Fruit fly (Drosophila melanogaster) whole organism, embryonic: ENCODE results near the gene CG17029.

Experiments
- Aef1 ChIP-seq: fragments of 200-800 bp; sonication (Bioruptor generic); IDR thresholded peaks from 3 replicates; pipeline ENCODE4 v1.3.6; 2022; ENCODE audit warnings: missing biosample characterization, missing genetic modification characterization
- B-H1 ChIP-seq: fragments of 200-800 bp; sonication (Bioruptor generic); IDR thresholded peaks from 3 replicates; pipeline ENCODE4 v1.3.6; 2022; ENCODE audit warnings: missing biosample characterization, missing genetic modification characterization
- CG11398 ChIP-seq: fragments of 200-800 bp; sonication (Bioruptor generic); optimal IDR thresholded peaks from 2 replicates; lab custom pipeline; 2016; ENCODE audit warnings: missing biosample characterization, missing genetic modification characterization
- CG11504 ChIP-seq: fragments of 200-800 bp; sonication (Bioruptor generic); optimal IDR thresholded peaks from 3 replicates; lab custom pipeline; 2019; ENCODE audit warnings: missing biosample characterization, mild to moderate bottlenecking, missing genetic modification characterization, moderate library complexity
- CG11723 ChIP-seq: fragments of 200-800 bp; sonication (Bioruptor generic); optimal IDR thresholded peaks from 2 replicates; lab custom pipeline; 2017; ENCODE audit warnings: missing biosample characterization, mild to moderate bottlenecking, missing genetic modification characterization
- CG12391 ChIP-seq: fragments of 200-800 bp; sonication (Bioruptor generic); optimal IDR thresholded peaks from 3 replicates; lab custom pipeline; 2018; ENCODE audit warnings: missing biosample characterization, mild to moderate bottlenecking, missing genetic modification characterization, moderate library complexity
- CG12659 ChIP-seq: fragments of 200-800 bp; sonication (Bioruptor generic); optimal IDR thresholded peaks from 3 replicates; lab custom pipeline; 2017; ENCODE audit warnings: mild to moderate bottlenecking, missing biosample characterization, missing genetic modification reagents, missing genetic modification characterization
- CG13287 ChIP-seq: fragments of 200-800 bp; sonication (Bioruptor generic); IDR thresholded peaks from 2 replicates; pipeline ENCODE4 v1.3.6; 2022; ENCODE audit warnings: missing biosample characterization, missing genetic modification characterization; ENCODE audit not compliant: partially characterized antibody
- CG14050 ChIP-seq: fragments of 200-800 bp; sonication (Bioruptor generic); IDR thresholded peaks from 3 replicates; pipeline ENCODE4 v1.3.6; 2022; ENCODE audit warnings: missing biosample characterization, missing genetic modification characterization
- CG15696 ChIP-seq: fragments of 200-800 bp; sonication (Bioruptor generic); optimal IDR thresholded peaks from 2 replicates; lab custom pipeline; 2019; ENCODE audit warnings: missing biosample characterization, mild to moderate bottlenecking, missing genetic modification characterization, moderate library complexity
- CG17912 ChIP-seq: fragments of 200-800 bp; sonication (Bioruptor generic); optimal IDR thresholded peaks from 2 replicates; lab custom pipeline; 2018; ENCODE audit warnings: missing biosample characterization, mild to moderate bottlenecking, missing genetic modification characterization
- CG1792 ChIP-seq: fragments of 200-800 bp; sonication (Bioruptor generic); optimal IDR thresholded peaks from 2 replicates; lab custom pipeline; 2016; ENCODE audit warnings: missing biosample characterization, missing genetic modification characterization
- CG2199 ChIP-seq: fragments of 200-800 bp; sonication (Bioruptor generic); IDR thresholded peaks from 3 replicates; pipeline ENCODE4 v1.3.6; 2022; ENCODE audit warnings: missing biosample characterization, missing genetic modification characterization
- CG2889 ChIP-seq: fragments of 200-800 bp; sonication (Bioruptor generic); IDR thresholded peaks from 3 replicates; pipeline ENCODE4 v1.3.6; 2022; ENCODE audit warnings: missing biosample characterization, missing genetic modification characterization
- CG34376 ChIP-seq: fragments of 200-800 bp; sonication (Bioruptor generic); optimal IDR thresholded peaks from 2 replicates; lab custom pipeline; 2018; ENCODE audit warnings: missing biosample characterization, mild to moderate bottlenecking, missing genetic modification characterization
- CG4360 ChIP-seq: fragments of 200-800 bp; sonication (Bioruptor generic); IDR thresholded peaks from 2 replicates; pipeline ENCODE4 v1.3.6; 2022; ENCODE audit warnings: missing biosample characterization, missing genetic modification characterization
- CG7786 ChIP-seq: fragments of 200-800 bp; sonication (Bioruptor generic); optimal IDR thresholded peaks from 2 replicates; lab custom pipeline; 2016; ENCODE audit warnings: missing biosample characterization, missing genetic modification characterization
- CG7839 ChIP-seq: fragments of 200-800 bp; sonication (Bioruptor generic); optimal IDR thresholded peaks from 3 replicates; lab custom pipeline; 2018; ENCODE audit warnings: missing biosample characterization, mild to moderate bottlenecking, missing genetic modification characterization, moderate library complexity
- CG9876 ChIP-seq: fragments of 200-800 bp; sonication (Bioruptor generic); optimal IDR thresholded peaks from 2 replicates; lab custom pipeline; 2016; ENCODE audit warnings: missing biosample characterization, missing genetic modification characterization
- Doc2 ChIP-seq: fragments of 200-800 bp; sonication (Bioruptor generic); IDR thresholded peaks from 2 replicates; pipeline ENCODE4 v1.3.6; 2022; ENCODE audit warnings: missing biosample characterization, missing genetic modification characterization
- E2f2 ChIP-seq: fragments of 200-800 bp; sonication (Bioruptor generic); IDR thresholded peaks from 2 replicates; pipeline ENCODE4 v1.3.6; 2022; ENCODE audit warnings: missing biosample characterization, missing genetic modification characterization
- Elba2 ChIP-seq: fragments of 200-800 bp; sonication (Bioruptor generic); optimal IDR thresholded peaks from 3 replicates; lab custom pipeline; 2016; ENCODE audit warnings: missing biosample characterization, missing genetic modification characterization
- Fer2 ChIP-seq: fragments of 200-800 bp; sonication (Bioruptor generic); optimal IDR thresholded peaks from 2 replicates; lab custom pipeline; 2018; ENCODE audit warnings: missing biosample characterization, mild to moderate bottlenecking, missing genetic modification characterization, moderate library complexity
- HHEX ChIP-seq: fragments of 200-800 bp; sonication (Bioruptor generic); optimal IDR thresholded peaks from 3 replicates; lab custom pipeline; 2017; ENCODE audit warnings: missing biosample characterization, mild to moderate bottlenecking, missing genetic modification characterization, missing genetic modification reagents
- Hr51 ChIP-seq, 2 experiments: fragments of 200-800 bp; sonication (Bioruptor generic); optimal IDR thresholded peaks; 2 replicates in 1 of 2; 3 replicates in 1 of 2; lab custom pipeline; 2016 to 2018; ENCODE audit warnings: missing biosample characterization in 2 of 2, missing genetic modification characterization in 2 of 2, mild to moderate bottlenecking in 1 of 2, moderate library complexity in 1 of 2
- Jarid2 ChIP-seq: fragments of 200-800 bp; sonication (Bioruptor generic); optimal IDR thresholded peaks from 3 replicates; lab custom pipeline; 2017; ENCODE audit warnings: mild to moderate bottlenecking, missing biosample characterization, missing genetic modification reagents, missing genetic modification characterization
- Lim3 ChIP-seq: fragments of 200-800 bp; sonication (Bioruptor generic); IDR thresholded peaks from 2 replicates; pipeline ENCODE4 v1.3.6; 2022; ENCODE audit warnings: missing biosample characterization, missing genetic modification characterization
- Mad ChIP-seq: fragments of 200-800 bp; sonication (Bioruptor generic); optimal IDR thresholded peaks from 2 replicates; lab custom pipeline; 2016; ENCODE audit warnings: missing biosample characterization, missing genetic modification characterization
- Mes4 ChIP-seq: fragments of 200-800 bp; sonication (Bioruptor generic); optimal IDR thresholded peaks from 2 replicates; lab custom pipeline; 2016; ENCODE audit warnings: missing biosample characterization, missing genetic modification characterization
- Mrtf ChIP-seq: fragments of 200-800 bp; sonication (Bioruptor generic); IDR thresholded peaks from 3 replicates; pipeline ENCODE4 v1.3.6; 2022; ENCODE audit warnings: missing biosample characterization, missing genetic modification characterization
- Optix ChIP-seq: fragments of 200-800 bp; sonication (Bioruptor generic); IDR thresholded peaks from 3 replicates; pipeline ENCODE4 v1.3.6; 2022; ENCODE audit warnings: missing biosample characterization, missing genetic modification characterization
- Sox102F ChIP-seq: fragments of 200-800 bp; sonication (Bioruptor generic); optimal IDR thresholded peaks from 2 replicates; lab custom pipeline; 2018; ENCODE audit warnings: missing biosample characterization, mild to moderate bottlenecking, missing genetic modification characterization, moderate library complexity
- ase ChIP-seq: fragments of 200-800 bp; sonication (Bioruptor generic); IDR thresholded peaks from 3 replicates; pipeline ENCODE4 v1.3.6; 2022; ENCODE audit warnings: missing biosample characterization, missing genetic modification characterization
- bsh ChIP-seq, 2 experiments: fragments of 200-800 bp; sonication (Bioruptor generic); optimal IDR thresholded peaks; 2 replicates each; lab custom pipeline; 2017 to 2018; ENCODE audit warnings: mild to moderate bottlenecking in 2 of 2, missing biosample characterization in 2 of 2, missing genetic modification characterization in 2 of 2, moderate library complexity in 1 of 2
- dysf ChIP-seq: fragments of 200-800 bp; sonication (Bioruptor generic); IDR thresholded peaks from 3 replicates; pipeline ENCODE4 v1.3.6; 2022; ENCODE audit warnings: missing biosample characterization, missing genetic modification characterization
- ewg ChIP-seq: fragments of 200-800 bp; sonication (Bioruptor generic); optimal IDR thresholded peaks from 3 replicates; lab custom pipeline; 2017; ENCODE audit warnings: mild to moderate bottlenecking, missing biosample characterization, missing genetic modification reagents, missing genetic modification characterization
- gfzf ChIP-seq: fragments of 200-800 bp; sonication (Bioruptor generic); optimal IDR thresholded peaks from 2 replicates; lab custom pipeline; 2016; ENCODE audit warnings: missing biosample characterization, mild to moderate bottlenecking, missing genetic modification characterization, moderate library complexity
- gt ChIP-seq: fragments of 200-800 bp; sonication (Bioruptor generic); IDR thresholded peaks from 2 replicates; pipeline ENCODE4 v1.3.6; 2022; ENCODE audit warnings: missing biosample characterization, missing genetic modification characterization
- h ChIP-seq: fragments of >200 bp; optimal IDR thresholded peaks from 2 replicates; lab custom pipeline; 2017
- ham ChIP-seq: fragments of 200-800 bp; sonication (Bioruptor generic); IDR thresholded peaks from 2 replicates; pipeline ENCODE4 v1.3.6; 2022; ENCODE audit warnings: missing biosample characterization, missing genetic modification characterization
- hkb ChIP-seq, 2 experiments: fragments of 200-800 bp in 1 of 2; fragments of >200 bp in 1 of 2; sonication (Bioruptor generic) in 1 of 2; IDR thresholded peaks in 1 of 2; optimal IDR thresholded peaks in 1 of 2; 2 replicates each; pipeline versions ENCODE4 v1.3.6 to Lab custom; 2017 to 2022; ENCODE audit warnings: missing biosample characterization in 1 of 2, missing genetic modification characterization in 1 of 2
- insv ChIP-seq, 2 experiments: fragments of 200-800 bp; sonication (Bioruptor generic); optimal IDR thresholded peaks; 3 replicates each; lab custom pipeline; 2016 to 2018; ENCODE audit warnings: missing biosample characterization in 2 of 2, missing genetic modification characterization in 2 of 2
- mam ChIP-seq: fragments of 200-800 bp; sonication (Bioruptor generic); optimal IDR thresholded peaks from 3 replicates; lab custom pipeline; 2016; ENCODE audit warnings: missing biosample characterization, missing genetic modification characterization
- pb ChIP-seq: fragments of 200-800 bp; sonication (Bioruptor generic); optimal IDR thresholded peaks from 3 replicates; lab custom pipeline; 2016; ENCODE audit warnings: missing biosample characterization, missing genetic modification characterization
- phol ChIP-seq: fragments of 200-800 bp; sonication (Bioruptor generic); optimal IDR thresholded peaks from 3 replicates; lab custom pipeline; 2018; ENCODE audit warnings: missing biosample characterization, mild to moderate bottlenecking, missing genetic modification characterization, moderate library complexity
- psq ChIP-seq: fragments of 200-800 bp; sonication (Bioruptor generic); optimal IDR thresholded peaks from 2 replicates; lab custom pipeline; 2017; ENCODE audit warnings: missing biosample characterization, missing genetic modification characterization
- slou ChIP-seq: fragments of 200-800 bp; sonication (Bioruptor generic); optimal IDR thresholded peaks from 3 replicates; lab custom pipeline; 2016; ENCODE audit warnings: missing biosample characterization, missing genetic modification characterization
- sna ChIP-seq: fragments of 200-800 bp; sonication (Bioruptor generic); IDR thresholded peaks from 2 replicates; pipeline ENCODE4 v1.3.6; 2022; ENCODE audit warnings: missing biosample characterization, missing genetic modification characterization; ENCODE audit not compliant: partially characterized antibody
- unpg ChIP-seq: fragments of 200-800 bp; sonication (Bioruptor generic); optimal IDR thresholded peaks from 3 replicates; lab custom pipeline; 2018; ENCODE audit warnings: missing biosample characterization, mild to moderate bottlenecking, missing genetic modification characterization, moderate library complexity

The CG17029 gene

DNA sequence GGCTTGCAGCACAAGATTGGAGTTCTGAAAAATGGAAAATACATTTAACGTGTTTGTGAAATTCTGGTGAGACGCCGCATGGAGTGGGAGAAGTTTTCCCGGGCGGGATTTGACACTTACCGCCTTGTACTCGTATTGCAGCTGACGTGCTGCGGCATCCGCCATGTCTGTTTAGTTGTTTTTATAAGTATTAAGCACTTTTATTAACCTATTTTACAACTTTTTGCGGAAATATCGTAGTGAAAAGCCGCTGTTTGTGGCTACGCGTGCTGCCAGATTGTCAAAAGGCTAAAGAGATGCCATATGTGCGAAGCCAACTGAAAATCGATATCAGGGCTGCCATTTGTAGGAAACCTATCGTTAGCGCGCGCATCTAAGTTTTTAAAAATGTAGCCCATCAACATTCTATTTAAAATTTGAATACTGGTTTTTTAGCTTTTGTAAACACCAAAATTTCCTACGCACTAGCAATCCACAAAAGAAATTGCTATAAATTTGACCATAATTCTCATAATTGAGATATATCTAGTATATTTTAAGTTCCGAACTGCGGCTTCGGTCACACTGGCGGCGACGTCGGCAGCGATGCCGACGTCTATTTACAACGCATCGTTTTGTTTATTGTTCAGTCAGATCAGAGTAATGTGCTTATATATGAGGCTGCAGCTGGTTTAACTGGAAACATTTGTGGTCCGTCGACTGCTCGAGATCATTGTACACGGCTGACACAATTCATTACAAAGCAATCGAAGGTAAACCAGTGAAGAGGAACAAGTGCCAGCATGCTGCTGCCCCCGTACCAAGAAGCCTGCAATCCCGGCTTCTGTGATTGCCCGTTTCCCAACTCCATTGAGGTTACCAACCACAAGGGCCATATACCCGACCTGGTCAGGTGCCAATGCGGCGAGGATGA is 8.8 kb upstream of the CG17029 start, which contains the start of the genes Brr2 and CG10516 (continued):
- TF ChIP-seq ase (GFP tag; lab: Robert Waterston, UW) = no peak
- TF ChIP-seq Mes4 = no peak
- no peak for TF ChIP-seq Doc2 (GFP tag; lab: Robert Waterston, UW)
- TF ChIP-seq Optix = no peak
- peak; percentile 58 for TF ChIP-seq CG12391 (tag; lab: Kevin White, UChicago)
- peak; percentile 35 for TF ChIP-seq Mad
- TF ChIP-seq phol (tag; lab: Kevin White, UChicago) = peak; percentile 78
- TF ChIP-seq Jarid2 (GFP tag; lab: Kevin White, UChicago) = no peak
- no peak for TF ChIP-seq slou
- TF ChIP-seq bsh (GFP tag; optimal IDR thresholded peaks at IDR 0.05; lab: Kevin White, UChicago) = no peak
- peak; percentile 94 for TF ChIP-seq E2f2 (GFP tag; lab: Robert Waterston, UW)
- TF ChIP-seq Sox102F = no peak
- no peak for TF ChIP-seq B-H1 (GFP tag; lab: Robert Waterston, UW)
- peak; percentile 73 for TF ChIP-seq gfzf (GFP tag; lab: Kevin White, UChicago)
- no peak for TF ChIP-seq CG11723
- no peak for TF ChIP-seq ewg (GFP tag; lab: Kevin White, UChicago)
- no peak for TF ChIP-seq Elba2 (GFP tag; lab: Kevin White, UChicago)
- no peak for TF ChIP-seq unpg (GFP tag; lab: Kevin White, UChicago)
- TF ChIP-seq CG34376 (GFP tag; lab: Kevin White, UChicago) = no peak
- TF ChIP-seq Hr51 (GFP tag; optimal IDR thresholded peaks at IDR 0.05; lab: Kevin White, UChicago) = peak in 1 of 2 experiments; percentile 29
- TF ChIP-seq sna (GFP tag; lab: Robert Waterston, UW) = 0 out of 2 replicates have a peak, but pooled peaks have one; percentile 32
- no peak for TF ChIP-seq Aef1 (GFP tag; lab: Robert Waterston, UW)
- no peak for TF ChIP-seq Lim3 (GFP tag; lab: Robert Waterston, UW)
- TF ChIP-seq Mrtf = no peak
- no peak for TF ChIP-seq CG11398 (GFP tag; lab: Kevin White, UChicago)
- TF ChIP-seq CG12659 (GFP tag; lab: Kevin White, UChicago) = peak; percentile 67
- TF ChIP-seq ham (GFP tag; lab: Robert Waterston, UW) = no peak
- no peak for TF ChIP-seq pb
- no peak for TF ChIP-seq CG2199
- TF ChIP-seq CG2889 = no peak
- TF ChIP-seq CG1792 (GFP tag; lab: Kevin White, UChicago) = no peak
- TF ChIP-seq CG13287 (GFP tag; lab: Robert Waterston, UW) = peak; percentile 62
- TF ChIP-seq CG7786 (GFP tag; lab: Kevin White, UChicago) = peak; percentile 7
- peak in 1 of 2 experiments; percentile 25 for TF ChIP-seq insv (GFP tag; optimal IDR thresholded peaks at IDR 0.05; lab: Kevin White, UChicago)
- no peak for TF ChIP-seq Fer2 (tag; lab: Kevin White, UChicago)
- no peak for TF ChIP-seq CG9876 (GFP tag; lab: Kevin White, UChicago)
- TF ChIP-seq CG17912 = no peak
- TF ChIP-seq hkb (optimal IDR thresholded peaks at IDR 0.05; lab: Kevin White, UChicago) = peak; percentile 70
- TF ChIP-seq hkb (GFP tag; IDR thresholded peaks at IDR 0.05; lab: Robert Waterston, UW) = peak; percentile 49; the same call in 1 of the 2 replicates
- TF ChIP-seq h (lab: Kevin White, UChicago) = no peak
- peak; percentile 11 for TF ChIP-seq HHEX (GFP tag; lab: Kevin White, UChicago)
- no peak for TF ChIP-seq dysf
- no peak for TF ChIP-seq mam (GFP tag; lab: Kevin White, UChicago)
- TF ChIP-seq psq = no peak
- no peak for TF ChIP-seq gt (GFP tag; lab: Robert Waterston, UW)
- no peak for TF ChIP-seq CG14050 (GFP tag; lab: Robert Waterston, UW)
- TF ChIP-seq CG7839 (tag; lab: Kevin White, UChicago) = no peak
- TF ChIP-seq CG15696 (tag; lab: Kevin White, UChicago) = peak; percentile 29
- no peak for TF ChIP-seq CG4360
- no peak for TF ChIP-seq CG11504 (tag; lab: Kevin White, UChicago)
